Worm (Caenorhabditis elegans) whole organism, early embryonic: ENCODE results near the gene T05C12.15.

Experiments
- B0310.2 ChIP-seq: sonication (generic microtip); optimal IDR thresholded peaks from 2 replicates; lab custom pipeline; 2016; ENCODE audit warnings: mild to moderate bottlenecking, missing genetic modification characterization, missing compliant biosample characterization
- F13C5.2 ChIP-seq: sonication (generic microtip); optimal IDR thresholded peaks from 2 replicates; lab custom pipeline; 2017; ENCODE audit warnings: mild to moderate bottlenecking, missing genetic modification characterization, inconsistent platforms, missing compliant biosample characterization
- aly-1 ChIP-seq: sonication (generic microtip); optimal IDR thresholded peaks from 2 replicates; lab custom pipeline; 2016; ENCODE audit warnings: missing genetic modification characterization, missing compliant biosample characterization
- ama-1 ChIP-seq: fragments of 150-350 bp; optimal IDR thresholded peaks from 2 replicates; lab custom pipeline; 2014
- ceh-13 ChIP-seq: fragments of 200-800 bp; sonication (Bioruptor generic); optimal IDR thresholded peaks from 2 replicates; lab custom pipeline; 2018; ENCODE audit warnings: mild to moderate bottlenecking, missing genetic modification characterization, missing compliant biosample characterization
- ceh-36 ChIP-seq: sonication (generic microtip); optimal IDR thresholded peaks from 2 replicates; lab custom pipeline; 2016; ENCODE audit warnings: missing genetic modification characterization, inconsistent platforms, missing compliant biosample characterization
- ets-7 ChIP-seq: sonication (generic microtip); optimal IDR thresholded peaks from 2 replicates; lab custom pipeline; 2016; ENCODE audit warnings: missing genotype, missing genetic modification characterization, missing compliant biosample characterization
- flt-1 ChIP-seq: fragments of 200-800 bp; sonication (Bioruptor generic); IDR thresholded peaks from 2 replicates; pipeline ENCODE4 v1.3.6; 2022; ENCODE audit warnings: missing genetic modification characterization, missing compliant biosample characterization
- hmbx-1 ChIP-seq: sonication (generic microtip); optimal IDR thresholded peaks from 2 replicates; lab custom pipeline; 2016; ENCODE audit warnings: mild to moderate bottlenecking, missing genetic modification characterization, missing compliant biosample characterization
- hmg-4 ChIP-seq: fragments of 200-800 bp; sonication (Bioruptor generic); optimal IDR thresholded peaks from 2 replicates; lab custom pipeline; 2018; ENCODE audit warnings: mild to moderate bottlenecking, missing genetic modification characterization, missing compliant biosample characterization
- hnd-1 ChIP-seq: sonication (generic microtip); optimal IDR thresholded peaks from 2 replicates; lab custom pipeline; 2016; ENCODE audit warnings: missing genetic modification characterization, missing compliant biosample characterization
- pes-1 ChIP-seq: fragments of 200-800 bp; sonication (Bioruptor generic); IDR thresholded peaks from 2 replicates; pipeline ENCODE4 v1.3.6; 2022; ENCODE audit warnings: missing genetic modification reagents, missing genetic modification characterization, missing compliant biosample characterization
- scrt-1 ChIP-seq: fragments of 200-800 bp; sonication (Bioruptor generic); IDR thresholded peaks from 2 replicates; pipeline ENCODE4 v1.3.6; 2022; ENCODE audit warnings: missing genetic modification characterization, missing compliant biosample characterization
- sea-1 ChIP-seq: fragments of 200-800 bp; sonication (Bioruptor generic); conservative IDR thresholded peaks from 2 replicates; pipeline ENCODE4 v1.3.6; 2022; ENCODE audit warnings: missing genetic modification characterization, missing compliant biosample characterization
- tbx-11 ChIP-seq: fragments of 200-800 bp; sonication (Bioruptor generic); IDR thresholded peaks from 2 replicates; pipeline ENCODE4 v1.3.6; 2022; ENCODE audit warnings: missing genetic modification characterization, missing compliant biosample characterization
- tbx-37 ChIP-seq: fragments of 200-800 bp; sonication (Bioruptor generic); conservative IDR thresholded peaks from 2 replicates; pipeline ENCODE4 v1.3.6; 2022; ENCODE audit warnings: missing genetic modification reagents, missing genetic modification characterization, missing compliant biosample characterization
- tra-4 ChIP-seq: sonication (generic microtip); optimal IDR thresholded peaks from 2 replicates; lab custom pipeline; 2017; ENCODE audit warnings: missing genetic modification characterization, missing compliant biosample characterization

Gene T05C12.15

ce11 chrII:8169283-8169682 lies at the start of gene T05C12.15:
Gene T05C12.15 (plus strand): TSS chrII:8169583.
- no peak for TF ChIP-seq ceh-36 (tag; lab: Kevin White, UChicago)
- no peak for TF ChIP-seq hnd-1
- no peak for TF ChIP-seq scrt-1
- TF ChIP-seq tbx-11 (GFP tag; lab: Robert Waterston, UW): no peak
- TF ChIP-seq tra-4 (tag; lab: Kevin White, UChicago): no peak
- no peak for TF ChIP-seq hmbx-1 (tag; lab: Kevin White, UChicago)
- TF ChIP-seq F13C5.2 (tag; lab: Kevin White, UChicago): no peak

- TF ChIP-seq tra-4 (tag; lab: Kevin White, UChicago): no peak
- no peak for TF ChIP-seq F13C5.2 (tag; lab: Kevin White, UChicago)
- no peak for TF ChIP-seq ceh-36 (tag; lab: Kevin White, UChicago)
- no peak for TF ChIP-seq tbx-37 (GFP tag; lab: Robert Waterston, UW)
- no peak for TF ChIP-seq B0310.2
- no peak for TF ChIP-seq pes-1 (GFP tag; lab: Robert Waterston, UW)
- no peak for TF ChIP-seq scrt-1
- no peak for TF ChIP-seq hnd-1
- no peak for TF ChIP-seq aly-1 (tag; lab: Kevin White, UChicago)
- no peak for TF ChIP-seq hmg-4 (GFP tag; lab: Kevin White, UChicago)
These were observed 44.5 kb upstream of the T05C12.15 start, which contains the start of gene ire-1 for ce11 chrII:8124867-8125266. Gene ire-1 (minus strand): TSS chrII:8124910.

ce11 chrII:8125439-8125838 lies 43.9 kb upstream of the T05C12.15 start:
- TF ChIP-seq tra-4 (tag; lab: Kevin White, UChicago) (no peak), sea-1 (no peak), tbx-37 (GFP tag; lab: Robert Waterston, UW) (no peak), F13C5.2 (tag; lab: Kevin White, UChicago) (no peak), scrt-1 (no peak), B0310.2 (no peak), hmbx-1 (tag; lab: Kevin White, UChicago) (no peak), hmg-4 (GFP tag; lab: Kevin White, UChicago) (no peak), ama-1 (lab: Kevin White, UChicago) (no peak), flt-1 (GFP tag; lab: Robert Waterston, UW) (no peak)

- TF ChIP-seq hmg-4 (GFP tag; lab: Kevin White, UChicago) (peak; percentile 21), pes-1 (GFP tag; lab: Robert Waterston, UW) (peak; percentile 41; the same call in 1 of the 2 replicates), flt-1 (GFP tag; lab: Robert Waterston, UW) (no peak)
These were observed 43.3 kb upstream of the T05C12.15 start for ce11 chrII:8126132-8126531.

- TF ChIP-seq tbx-11 (GFP tag; lab: Robert Waterston, UW): no peak
- TF ChIP-seq hmg-4 (GFP tag; lab: Kevin White, UChicago): no peak
- TF ChIP-seq ceh-13 (GFP tag; lab: Kevin White, UChicago): no peak
- TF ChIP-seq B0310.2: no peak
- TF ChIP-seq scrt-1: no peak
- no peak for TF ChIP-seq ets-7
- TF ChIP-seq hmbx-1 (tag; lab: Kevin White, UChicago): no peak
- TF ChIP-seq ama-1 (lab: Kevin White, UChicago): no peak
- no peak for TF ChIP-seq tbx-37 (GFP tag; lab: Robert Waterston, UW)
- no peak for TF ChIP-seq F13C5.2 (tag; lab: Kevin White, UChicago)
- TF ChIP-seq sea-1: no peak
- no peak for TF ChIP-seq hnd-1
- no peak for TF ChIP-seq tra-4 (tag; lab: Kevin White, UChicago)
These were observed 42.8 kb upstream of the T05C12.15 start for ce11 chrII:8126617-8127016.

ce11 chrII:8127290-8127689 lies 42.1 kb upstream of the T05C12.15 start:
- TF ChIP-seq hmbx-1 (tag; lab: Kevin White, UChicago): no peak
- no peak for TF ChIP-seq tbx-11 (GFP tag; lab: Robert Waterston, UW)
- TF ChIP-seq ets-7: no peak
- no peak for TF ChIP-seq ceh-13 (GFP tag; lab: Kevin White, UChicago)

- TF ChIP-seq pes-1 (GFP tag; lab: Robert Waterston, UW) (no peak), B0310.2 (no peak), scrt-1 (no peak), tbx-11 (GFP tag; lab: Robert Waterston, UW) (no peak), sea-1 (no peak), ceh-13 (GFP tag; lab: Kevin White, UChicago) (no peak), hmbx-1 (tag; lab: Kevin White, UChicago) (no peak), tra-4 (tag; lab: Kevin White, UChicago) (no peak), hmg-4 (GFP tag; lab: Kevin White, UChicago) (no peak), F13C5.2 (tag; lab: Kevin White, UChicago) (no peak), flt-1 (GFP tag; lab: Robert Waterston, UW) (no peak), aly-1 (tag; lab: Kevin White, UChicago) (no peak), ama-1 (lab: Kevin White, UChicago) (no peak), tbx-37 (GFP tag; lab: Robert Waterston, UW) (no peak), ceh-36 (tag; lab: Kevin White, UChicago) (no peak), ets-7 (no peak), hnd-1 (no peak)
These were observed 41.6 kb upstream of the T05C12.15 start for ce11 chrII:8127794-8128193.

ce11 chrII:8128273-8129039 lies 40.9 kb upstream of the T05C12.15 start:
- TF ChIP-seq tbx-11 (GFP tag; lab: Robert Waterston, UW): no peak
- TF ChIP-seq pes-1 (GFP tag; lab: Robert Waterston, UW): peak; percentile 38; the same call in 1 of the 2 replicates
- peak; percentile 35 for TF ChIP-seq ets-7
- TF ChIP-seq ceh-13 (GFP tag; lab: Kevin White, UChicago): no peak
- TF ChIP-seq flt-1 (GFP tag; lab: Robert Waterston, UW): 0 out of 2 replicates have a peak, but pooled peaks have one; percentile 43
- peak; percentile 64 for TF ChIP-seq F13C5.2 (tag; lab: Kevin White, UChicago)
- no peak for TF ChIP-seq B0310.2
- TF ChIP-seq tbx-37 (GFP tag; lab: Robert Waterston, UW): peak; percentile 50; the same call in 1 of the 2 replicates
- TF ChIP-seq hnd-1: no peak
- TF ChIP-seq tra-4 (tag; lab: Kevin White, UChicago): no peak
- TF ChIP-seq scrt-1: peak; percentile 64; the same call in 1 of the 2 replicates
- peak; percentile 76 for TF ChIP-seq aly-1 (tag; lab: Kevin White, UChicago)
- TF ChIP-seq ceh-36 (tag; lab: Kevin White, UChicago): no peak
- no peak for TF ChIP-seq hmbx-1 (tag; lab: Kevin White, UChicago)
- peak; percentile 91 for TF ChIP-seq hmg-4 (GFP tag; lab: Kevin White, UChicago)
- no peak for TF ChIP-seq ama-1 (lab: Kevin White, UChicago)
- TF ChIP-seq sea-1: 0 out of 2 replicates have a peak, but pooled peaks have one; percentile 32
